Fruit fly (Drosophila melanogaster) whole organism, wandering third instar larva: ENCODE results near the gene CG31689.

Source experiments
- Myc ChIP-seq: fragments of >200 bp; optimal IDR thresholded peaks from 2 replicates; lab custom pipeline; 2017
- N ChIP-seq: fragments of >200 bp; optimal IDR thresholded peaks from 2 replicates; lab custom pipeline; 2018; ENCODE audit warnings: missing biosample characterization, missing external identifiers, missing genetic modification characterization
- Sp1 ChIP-seq: fragments of 200-800 bp; sonication (Bioruptor generic); optimal IDR thresholded peaks from 3 replicates; lab custom pipeline; 2019; ENCODE audit warnings: missing biosample characterization, mild to moderate bottlenecking, missing genetic modification characterization, moderate library complexity
- Vsx2 ChIP-seq: fragments of 200-300, 225-300 bp; sonication (Bioruptor generic); optimal IDR thresholded peaks from 2 replicates; lab custom pipeline; 2018; ENCODE audit warnings: missing biosample characterization, missing genetic modification characterization; ENCODE audit not compliant: partially characterized antibody
- dl ChIP-seq, 2 experiments: fragments of 175-275, 200-275 bp in 1 of 2; fragments of 200-275 bp in 1 of 2; sonication (Bioruptor generic); optimal IDR thresholded peaks; lab custom pipeline; 2018; ENCODE audit warnings: mild to moderate bottlenecking in 2 of 2, missing biosample characterization in 2 of 2, missing genetic modification characterization in 2 of 2, moderate library complexity in 2 of 2; ENCODE audit not compliant: partially characterized antibody in 2 of 2, insufficient read depth in 1 of 2
- lola ChIP-seq: fragments of >200 bp; optimal IDR thresholded peaks from 2 replicates; lab custom pipeline; 2017; ENCODE audit warnings: missing biosample characterization, missing genetic modification characterization
- usp ChIP-seq: fragments of >200 bp; optimal IDR thresholded peaks from 2 replicates; lab custom pipeline; 2017; ENCODE audit warnings: missing biosample characterization, missing genetic modification characterization

DNA sequence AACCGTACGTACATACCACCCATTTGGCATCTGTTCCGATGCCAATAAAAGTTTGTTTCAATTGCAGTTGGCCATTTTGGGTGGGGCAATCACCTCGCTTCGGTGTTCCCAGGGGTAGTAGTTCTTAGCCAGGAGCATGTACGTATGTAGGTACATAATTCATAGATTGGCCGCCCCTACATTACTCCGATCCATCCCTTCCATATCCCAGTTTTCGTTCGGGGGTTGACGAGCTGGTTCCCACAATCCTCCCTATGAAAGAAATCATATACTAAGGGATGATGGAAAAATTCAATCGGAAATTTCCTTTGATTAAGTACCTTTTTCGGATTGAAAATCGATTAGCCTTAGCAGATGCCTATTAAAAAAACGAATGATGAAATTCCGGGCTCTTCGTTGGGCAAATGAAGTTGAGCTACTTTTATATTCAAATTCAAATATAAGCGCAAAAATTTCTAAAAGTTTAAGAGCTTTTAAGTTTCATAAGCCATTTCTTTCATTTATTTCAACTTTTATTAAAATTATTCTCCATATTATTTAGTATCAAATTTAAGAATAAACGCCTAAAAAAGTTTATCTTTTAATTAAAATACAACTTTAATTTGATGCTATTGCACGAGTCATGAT is 32.6 kb downstream of the CG31689 start:
- TF ChIP-seq N (GFP tag; lab: Kevin White, UChicago) = no peak
- TF ChIP-seq Myc (lab: Kevin White, UChicago) = no peak
- TF ChIP-seq Vsx2 (GFP tag; lab: Kevin White, UChicago) = no peak
- no peak for TF ChIP-seq dl (GFP tag; optimal IDR thresholded peaks at IDR 0.05; lab: Kevin White, UChicago; ENCODE audit: insufficient read depth in 1 of 2, partially characterized antibody in 2 of 2)
- TF ChIP-seq Sp1 (GFP tag; lab: Kevin White, UChicago) = no peak
- no peak for TF ChIP-seq usp
- TF ChIP-seq lola = no peak
